Worm (Caenorhabditis elegans): Measurements from ENCODE around the gene R02D5.9.

The R02D5.9 gene

DNA sequence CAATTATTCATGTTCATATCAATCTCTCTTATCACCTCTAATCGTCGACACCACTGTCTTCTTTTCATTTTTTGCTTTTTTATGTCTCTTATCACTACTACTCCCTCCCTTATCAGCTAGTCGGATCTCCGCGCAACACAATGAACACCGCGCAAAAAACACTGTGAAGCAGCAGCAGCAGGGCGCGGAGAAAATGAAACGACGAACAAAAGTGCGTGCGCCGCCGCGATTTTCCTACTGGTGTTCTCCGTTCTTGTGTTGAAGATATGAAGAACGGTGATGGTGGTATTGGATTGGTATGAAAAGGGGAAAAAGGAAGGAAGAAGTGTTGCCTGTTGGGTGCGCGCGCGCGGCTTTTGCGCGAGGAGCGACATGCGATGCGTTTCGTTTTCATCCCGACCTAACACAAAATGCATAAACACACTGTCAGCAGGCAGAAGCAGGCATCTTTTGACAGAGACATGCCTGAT, 5.1 kb downstream of the R02D5.9 start:
- no peak for TF ChIP-seq unc-62 (GFP tag; optimal IDR thresholded peaks at IDR 0.05)
- TF ChIP-seq nhr-12 (tag; optimal IDR thresholded peaks at IDR 0.05) = no peak
- no peak for TF ChIP-seq lin-32 (GFP tag; optimal IDR thresholded peaks at IDR 0.05)
- no peak for TF ChIP-seq lsy-2 (tag; optimal IDR thresholded peaks at IDR 0.05)
- no peak for TF ChIP-seq unc-39 (tag; optimal IDR thresholded peaks at IDR 0.05)
- TF ChIP-seq mls-2 (tag; optimal IDR thresholded peaks at IDR 0.05) = no peak
- peak; percentile 92 for TF ChIP-seq elt-1 (tag; optimal IDR thresholded peaks at IDR 0.05; ENCODE audit: borderline replicate concordance, insufficient read depth)
- TF ChIP-seq drap-1 (GFP tag; optimal IDR thresholded peaks at IDR 0.05) = peak; percentile 62
- TF ChIP-seq nhr-28 (tag; optimal IDR thresholded peaks at IDR 0.05) = no peak
- TF ChIP-seq snpc-4 (tag; optimal IDR thresholded peaks at IDR 0.05) = no peak
- peak; percentile 95 for TF ChIP-seq ham-2 (GFP tag; optimal IDR thresholded peaks at IDR 0.05)
- TF ChIP-seq sptf-1 (tag; optimal IDR thresholded peaks at IDR 0.05) = peak; percentile 30
- no peak for TF ChIP-seq flh-1 (GFP tag; optimal IDR thresholded peaks at IDR 0.05)
- no peak for TF ChIP-seq unc-120 (tag; optimal IDR thresholded peaks at IDR 0.05; ENCODE audit: poor library complexity, severe bottlenecking)
- TF ChIP-seq mab-5 (tag; optimal IDR thresholded peaks at IDR 0.05) = no peak
- TF ChIP-seq cnd-1 (tag; optimal IDR thresholded peaks at IDR 0.05) = peak; percentile 15
- TF ChIP-seq elt-3 (tag; optimal IDR thresholded peaks at IDR 0.05) = peak; percentile 14
- no peak for TF ChIP-seq hlh-1 (tag; optimal IDR thresholded peaks at IDR 0.05)
- peak; percentile 7 for TF ChIP-seq sem-2 (GFP tag; optimal IDR thresholded peaks at IDR 0.05)
- no peak for TF ChIP-seq lin-13 (tag; optimal IDR thresholded peaks at IDR 0.05)
- TF ChIP-seq ceh-43 (GFP tag; optimal IDR thresholded peaks at IDR 0.05) = no peak
- no peak for TF ChIP-seq blmp-1 (tag; optimal IDR thresholded peaks at IDR 0.05)

DNA sequence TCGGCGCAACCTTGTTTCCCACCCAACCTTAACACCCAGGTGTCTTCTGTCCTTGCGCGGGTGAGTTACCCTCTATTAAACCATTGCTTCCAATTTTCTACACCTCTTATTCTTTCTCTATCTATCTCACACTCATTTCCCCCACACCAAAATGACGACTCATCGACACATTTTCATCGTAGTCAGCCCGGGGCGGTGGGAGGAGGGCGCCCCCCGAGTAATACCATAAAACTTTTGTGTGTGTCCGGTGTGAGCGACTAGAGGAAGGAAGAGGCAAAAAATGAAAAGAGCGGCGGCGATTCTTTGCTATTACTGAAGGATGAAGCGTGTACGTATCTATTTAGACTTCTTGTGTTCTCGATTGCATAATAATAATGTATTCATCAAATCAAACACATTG, 6.1 kb downstream of the R02D5.9 start:
- TF ChIP-seq blmp-1 (tag; optimal IDR thresholded peaks at IDR 0.05) (no peak), drap-1 (GFP tag; optimal IDR thresholded peaks at IDR 0.05) (peak; percentile 66), mep-1 (tag; optimal IDR thresholded peaks at IDR 0.05) (no peak), ceh-39 (tag; optimal IDR thresholded peaks at IDR 0.05) (no peak), ztf-11 (tag; optimal IDR thresholded peaks at IDR 0.05) (no peak), M03D4.4 (tag; optimal IDR thresholded peaks at IDR 0.05) (peak; percentile 29), nhr-76 (tag; optimal IDR thresholded peaks at IDR 0.05) (no peak), hlh-1 (tag; optimal IDR thresholded peaks at IDR 0.05) (no peak)

DNA sequence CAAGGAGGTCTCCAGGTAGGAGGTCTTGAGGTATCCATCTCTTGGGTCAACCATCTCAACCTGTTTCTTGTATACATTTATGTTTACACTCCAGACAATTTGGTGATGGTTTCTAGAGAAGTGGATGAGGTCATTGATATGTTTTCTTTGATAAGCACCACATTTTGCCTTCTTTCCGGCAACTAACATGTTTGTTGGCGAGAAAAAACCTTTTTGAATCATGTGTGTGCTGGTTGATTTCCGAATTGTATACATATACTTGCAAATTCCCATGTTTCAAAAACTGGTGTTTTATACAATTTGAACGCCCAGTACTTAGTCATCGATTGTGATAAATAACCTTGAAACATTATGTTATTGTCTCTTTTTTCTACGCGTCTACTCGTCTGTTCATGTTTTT, 6.8 kb downstream of the R02D5.9 start:
- TF ChIP-seq snpc-4 (tag; optimal IDR thresholded peaks at IDR 0.05) = no peak
- no peak for TF ChIP-seq sem-2 (GFP tag; optimal IDR thresholded peaks at IDR 0.05)
- TF ChIP-seq hlh-1 (tag; optimal IDR thresholded peaks at IDR 0.05) = no peak
- no peak for TF ChIP-seq nhr-28 (tag; optimal IDR thresholded peaks at IDR 0.05)
- no peak for TF ChIP-seq unc-39 (tag; optimal IDR thresholded peaks at IDR 0.05)
- TF ChIP-seq ceh-43 (GFP tag; optimal IDR thresholded peaks at IDR 0.05) = no peak
- TF ChIP-seq M03D4.4 (tag; optimal IDR thresholded peaks at IDR 0.05) = no peak
- no peak for TF ChIP-seq unc-62 (GFP tag; optimal IDR thresholded peaks at IDR 0.05)
- no peak for TF ChIP-seq lsy-2 (tag; optimal IDR thresholded peaks at IDR 0.05)
- TF ChIP-seq lin-32 (GFP tag; optimal IDR thresholded peaks at IDR 0.05) = no peak
- TF ChIP-seq mep-1 (tag; optimal IDR thresholded peaks at IDR 0.05) = no peak
- TF ChIP-seq nhr-76 (tag; optimal IDR thresholded peaks at IDR 0.05) = no peak
- TF ChIP-seq drap-1 (GFP tag; optimal IDR thresholded peaks at IDR 0.05) = no peak
- no peak for TF ChIP-seq blmp-1 (tag; optimal IDR thresholded peaks at IDR 0.05)
- TF ChIP-seq cnd-1 (tag; optimal IDR thresholded peaks at IDR 0.05) = no peak
- TF ChIP-seq lin-13 (tag; optimal IDR thresholded peaks at IDR 0.05) = no peak
- TF ChIP-seq sptf-1 (tag; optimal IDR thresholded peaks at IDR 0.05) = no peak
- TF ChIP-seq zip-8 (tag; optimal IDR thresholded peaks at IDR 0.05) = no peak

DNA sequence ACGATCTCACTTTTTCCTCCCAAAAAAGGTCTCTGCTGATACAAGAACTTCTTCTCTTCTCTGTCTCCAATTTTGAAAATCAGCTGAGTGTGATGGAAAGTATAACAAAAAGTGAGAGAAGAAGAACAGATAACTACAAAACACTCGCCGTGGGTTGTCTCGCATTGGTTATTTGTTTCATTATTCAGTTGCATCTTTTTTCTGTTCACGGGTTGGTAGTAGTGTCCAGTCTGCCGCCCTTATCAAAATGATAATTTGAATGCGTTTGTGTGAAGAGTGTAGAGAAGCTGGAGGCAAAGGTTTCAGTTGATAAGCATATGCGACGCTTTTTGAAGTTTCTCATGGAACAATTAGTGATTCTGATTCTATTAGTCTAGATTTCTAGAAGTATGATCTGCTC, 7.9 kb downstream of the R02D5.9 start:
- TF ChIP-seq nhr-12 (tag; optimal IDR thresholded peaks at IDR 0.05) (no peak), drap-1 (GFP tag; optimal IDR thresholded peaks at IDR 0.05) (no peak), nhr-28 (tag; optimal IDR thresholded peaks at IDR 0.05) (no peak), zip-8 (tag; optimal IDR thresholded peaks at IDR 0.05) (no peak), M03D4.4 (tag; optimal IDR thresholded peaks at IDR 0.05) (no peak), cnd-1 (tag; optimal IDR thresholded peaks at IDR 0.05) (no peak), unc-39 (tag; optimal IDR thresholded peaks at IDR 0.05) (no peak), blmp-1 (tag; optimal IDR thresholded peaks at IDR 0.05) (no peak)

DNA sequence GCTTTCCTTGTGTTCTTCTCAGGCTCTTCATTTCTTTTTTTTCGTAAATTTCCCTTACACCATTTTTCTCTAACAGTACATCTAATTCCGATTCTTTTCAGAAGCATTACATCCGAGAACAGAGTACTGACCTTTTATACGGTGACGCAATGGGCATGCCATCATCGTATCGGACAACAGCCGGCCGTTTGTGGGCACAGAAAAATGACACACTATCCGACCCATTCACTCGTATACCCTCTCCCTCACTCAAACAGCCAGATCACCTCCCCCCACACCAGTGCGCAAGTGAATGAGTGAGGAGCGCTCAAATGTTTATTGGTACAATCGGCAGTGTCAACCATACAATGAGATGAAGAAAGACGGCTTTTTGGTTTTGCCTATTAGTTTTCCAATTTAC, 9.8 kb downstream of the R02D5.9 start, which contains the start of gene R02D5.24:
TSS of gene R02D5.24 (plus strand) at position 205 of the 400 bp plus-strand sequence.
- TF ChIP-seq hlh-1 (tag; optimal IDR thresholded peaks at IDR 0.05) = peak; percentile 10
- peak; percentile 73 for TF ChIP-seq drap-1 (GFP tag; optimal IDR thresholded peaks at IDR 0.05)
- TF ChIP-seq tbx-8 (GFP tag; optimal IDR thresholded peaks at IDR 0.05) = no peak
- no peak for TF ChIP-seq M03D4.4 (tag; optimal IDR thresholded peaks at IDR 0.05)
- no peak for TF ChIP-seq lsy-2 (tag; optimal IDR thresholded peaks at IDR 0.05)
- TF ChIP-seq ces-1 (GFP tag; optimal IDR thresholded peaks at IDR 0.05) = no peak
- no peak for TF ChIP-seq ceh-39 (tag; optimal IDR thresholded peaks at IDR 0.05)
- no peak for TF ChIP-seq unc-120 (tag; optimal IDR thresholded peaks at IDR 0.05; ENCODE audit: poor library complexity, severe bottlenecking)
- peak; percentile 81 for TF ChIP-seq zip-8 (tag; optimal IDR thresholded peaks at IDR 0.05)
- TF ChIP-seq mep-1 (tag; optimal IDR thresholded peaks at IDR 0.05) = no peak
- TF ChIP-seq nhr-237 (tag; optimal IDR thresholded peaks at IDR 0.05) = no peak
- no peak for TF ChIP-seq unc-62 (GFP tag; optimal IDR thresholded peaks at IDR 0.05)
- peak; percentile 32 for TF ChIP-seq sptf-1 (tag; optimal IDR thresholded peaks at IDR 0.05)
- TF ChIP-seq ceh-43 (GFP tag; optimal IDR thresholded peaks at IDR 0.05) = no peak
- TF ChIP-seq nhr-2 (tag; optimal IDR thresholded peaks at IDR 0.05) = peak; percentile 99
- TF ChIP-seq cnd-1 (tag; optimal IDR thresholded peaks at IDR 0.05) = peak; percentile 56
- no peak for TF ChIP-seq sem-2 (GFP tag; optimal IDR thresholded peaks at IDR 0.05)
- TF ChIP-seq nhr-28 (tag; optimal IDR thresholded peaks at IDR 0.05) = no peak
- no peak for TF ChIP-seq pha-4 (tag; optimal IDR thresholded peaks at IDR 0.05)

All from whole organism, mixed stage, embryonic.